Worm (Caenorhabditis elegans): ENCODE measurements around the gene R12B2.8.

- TF ChIP-seq cebp-2 (GFP tag; IDR thresholded peaks at IDR 0.05) (no peak), unc-62 (GFP tag; optimal IDR thresholded peaks at IDR 0.05) (no peak), lin-35 (GFP tag; optimal IDR thresholded peaks at IDR 0.05) (no peak), fkh-3 (tag; optimal IDR thresholded peaks at IDR 0.05) (no peak), mel-28 (tag; optimal IDR thresholded peaks at IDR 0.05; ENCODE audit: borderline replicate concordance) (no peak), snpc-1.3 (tag; optimal IDR thresholded peaks at IDR 0.05; ENCODE audit: insufficient read depth) (no peak), hmg-20 (GFP tag; IDR thresholded peaks at IDR 0.05) (no peak)
Measured at ce11 chrIII:5824450-5824972, 794 bp downstream of the R12B2.8 start.

Measured in whole organism, young adult.